Worm (Caenorhabditis elegans) whole organism, L2 larva: ENCODE data around the gene pmp-1.

Experiments used
- alr-1 ChIP-seq: fragments of 150-350 bp; optimal IDR thresholded peaks from 2 replicates; lab custom pipeline; 2014; ENCODE audit warnings: missing biosample characterization, missing genetic modification characterization
- ama-1 ChIP-seq: fragments of 150-350 bp; optimal IDR thresholded peaks from 2 replicates; lab custom pipeline; 2018; ENCODE audit warnings: inconsistent platforms
- elt-3 ChIP-seq: sonication (generic microtip); optimal IDR thresholded peaks from 2 replicates; lab custom pipeline; 2017; ENCODE audit warnings: missing biosample characterization, missing genetic modification characterization
- lin-39 ChIP-seq: fragments of 150-350 bp; optimal IDR thresholded peaks from 2 replicates; lab custom pipeline; 2014; ENCODE audit warnings: missing biosample characterization, missing genetic modification reagents, missing genetic modification characterization
- nhr-11 ChIP-seq: fragments of 150-350 bp; optimal IDR thresholded peaks from 2 replicates; lab custom pipeline; 2014; ENCODE audit warnings: missing biosample characterization, missing genetic modification characterization
- snpc-4 ChIP-seq: fragments of 150-350 bp; optimal IDR thresholded peaks from 2 replicates; lab custom pipeline; 2014; ENCODE audit warnings: missing biosample characterization, missing genetic modification characterization

- TF ChIP-seq nhr-11 (tag; lab: Kevin White, UChicago) (no peak), lin-39 (tag; lab: Kevin White, UChicago) (no peak), snpc-4 (tag; lab: Kevin White, UChicago) (peak; percentile 21), elt-3 (tag; lab: Kevin White, UChicago) (no peak), alr-1 (no peak), ama-1 (lab: Kevin White, UChicago) (peak; percentile 88)
Measured at ce11 chrII:6891176-6891575, 7.6 kb upstream of the pmp-1 start.
